Fruit fly (Drosophila melanogaster) whole organism, prepupa: ENCODE measurements around the gene CG12643.

Experiments used
- Blimp-1 ChIP-seq: fragments of 200-800 bp; sonication (Bioruptor generic); optimal IDR thresholded peaks from 3 replicates; lab custom pipeline; 2017; ENCODE audit warnings: missing biosample characterization, missing genetic modification characterization, mild to moderate bottlenecking, moderate library complexity, missing genetic modification reagents
- CG15336 ChIP-seq: fragments of 200-800 bp; sonication (Bioruptor generic); IDR thresholded peaks from 2 replicates; pipeline ENCODE4 v1.3.6; 2022; ENCODE audit warnings: missing biosample characterization, missing genetic modification characterization
- CG1621 ChIP-seq: fragments of 200-800 bp; sonication (Bioruptor generic); optimal IDR thresholded peaks from 3 replicates; lab custom pipeline; 2018; ENCODE audit warnings: missing biosample characterization, mild to moderate bottlenecking, missing genetic modification characterization
- CG32006 ChIP-seq: fragments of 200-800 bp; sonication (Bioruptor generic); optimal IDR thresholded peaks from 3 replicates; lab custom pipeline; 2017; ENCODE audit warnings: missing biosample characterization, mild to moderate bottlenecking, missing genetic modification characterization
- CG7368 ChIP-seq: fragments of 200-800 bp; sonication (Bioruptor generic); optimal IDR thresholded peaks from 3 replicates; lab custom pipeline; 2016; ENCODE audit warnings: missing biosample characterization, missing genetic modification characterization
- CG8119 ChIP-seq: fragments of 200-800 bp; sonication (Bioruptor generic); IDR thresholded peaks from 3 replicates; pipeline ENCODE4 v1.3.6; 2022; ENCODE audit warnings: missing biosample characterization, missing genetic modification characterization
- CG8632 ChIP-seq: fragments of 200-800 bp; sonication (Bioruptor generic); optimal IDR thresholded peaks from 3 replicates; lab custom pipeline; 2016; ENCODE audit warnings: missing biosample characterization, missing genetic modification characterization
- Eip75B ChIP-seq: fragments of 200-800 bp; sonication (Bioruptor generic); optimal IDR thresholded peaks from 3 replicates; lab custom pipeline; 2016; ENCODE audit warnings: missing biosample characterization, missing genetic modification characterization
- Eip78C ChIP-seq: fragments of 200-800 bp; sonication (Bioruptor generic); peaks from one replicate; lab custom pipeline; 2016; ENCODE audit warnings: missing biosample characterization, missing genetic modification characterization
- Eip93F ChIP-seq: fragments of 200-800 bp; sonication (Bioruptor generic); optimal IDR thresholded peaks from 2 replicates; lab custom pipeline; 2016; ENCODE audit warnings: missing biosample characterization, mild to moderate bottlenecking, missing genetic modification characterization
- Ets21C ChIP-seq: fragments of 200-800 bp; sonication (Bioruptor generic); optimal IDR thresholded peaks from 3 replicates; lab custom pipeline; 2016; ENCODE audit warnings: missing biosample characterization, missing genetic modification characterization
- Hr38 ChIP-seq: sonication (Bioruptor generic); optimal IDR thresholded peaks from 2 replicates; lab custom pipeline; 2016; ENCODE audit warnings: missing biosample characterization, missing genetic modification characterization
- Met ChIP-seq: fragments of 200-800 bp; sonication (Bioruptor generic); optimal IDR thresholded peaks from 3 replicates; lab custom pipeline; 2016; ENCODE audit warnings: missing biosample characterization, missing genetic modification characterization
- Smox ChIP-seq: fragments of 200-800 bp; sonication (Bioruptor generic); optimal IDR thresholded peaks from 3 replicates; lab custom pipeline; 2016; ENCODE audit warnings: missing biosample characterization, missing genetic modification characterization
- Sox14 ChIP-seq: fragments of 200-800 bp; sonication (Bioruptor generic); optimal IDR thresholded peaks from 3 replicates; lab custom pipeline; 2016; ENCODE audit warnings: missing biosample characterization, missing genetic modification characterization
- cyc ChIP-seq: fragments of 200-800 bp; sonication (Bioruptor generic); optimal IDR thresholded peaks from 3 replicates; lab custom pipeline; 2016; ENCODE audit warnings: missing biosample characterization, missing genetic modification characterization
- dac ChIP-seq: fragments of 200-800 bp; sonication (Bioruptor generic); optimal IDR thresholded peaks from 2 replicates; lab custom pipeline; 2017; ENCODE audit warnings: missing biosample characterization, mild to moderate bottlenecking, missing genetic modification characterization
- lz ChIP-seq: fragments of 200-800 bp; sonication (Bioruptor generic); optimal IDR thresholded peaks from 3 replicates; lab custom pipeline; 2016; ENCODE audit warnings: missing biosample characterization, missing genetic modification characterization
- ss ChIP-seq, 2 experiments: fragments of 200-800 bp; sonication (Bioruptor generic); optimal IDR thresholded peaks; 2 replicates in 1 of 2; 3 replicates in 1 of 2; lab custom pipeline; 2017 to 2018; ENCODE audit warnings: mild to moderate bottlenecking in 2 of 2, missing biosample characterization in 2 of 2, missing genetic modification characterization in 2 of 2, moderate library complexity in 1 of 2
- svp ChIP-seq: fragments of 200-800 bp; sonication (Bioruptor generic); peaks from one replicate; lab custom pipeline; 2016; ENCODE audit warnings: missing biosample characterization, missing genetic modification characterization
- vri ChIP-seq: fragments of 200-800 bp; sonication (Bioruptor generic); optimal IDR thresholded peaks from 3 replicates; lab custom pipeline; 2016; ENCODE audit warnings: missing biosample characterization, mild to moderate bottlenecking, missing genetic modification characterization

Gene CG12643

DNA sequence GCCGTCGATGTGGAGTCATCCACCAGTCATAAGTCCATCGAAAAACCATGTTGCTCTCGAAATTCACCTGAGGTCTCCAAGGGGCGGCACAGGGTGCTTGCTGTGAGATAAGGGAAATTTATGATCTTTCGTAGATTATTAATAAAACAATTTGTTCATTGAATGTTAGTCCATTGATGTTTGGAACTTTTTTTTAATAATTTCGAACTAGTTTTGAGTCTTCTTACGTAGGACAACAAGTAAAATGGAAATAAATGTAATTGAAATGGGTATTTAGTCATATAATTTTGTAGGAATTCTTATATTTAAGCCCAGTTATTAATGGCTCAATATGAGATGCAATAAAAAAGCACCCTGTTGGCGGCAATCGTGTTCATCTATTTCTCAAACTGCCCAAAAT, 32.6 kb downstream of the CG12643 start (continued):
- peak; percentile 58 for TF ChIP-seq svp
- TF ChIP-seq CG15336 (GFP tag; lab: Robert Waterston, UW), result peak; percentile 70
- no peak for TF ChIP-seq lz (GFP tag; lab: Kevin White, UChicago)
- TF ChIP-seq Met (GFP tag; lab: Kevin White, UChicago), result no peak
- no peak for TF ChIP-seq Ets21C
- TF ChIP-seq Eip93F (GFP tag; lab: Kevin White, UChicago), result no peak
- TF ChIP-seq CG32006 (GFP tag; lab: Kevin White, UChicago), result peak; percentile 14
- no peak for TF ChIP-seq CG1621 (tag; lab: Kevin White, UChicago)

DNA sequence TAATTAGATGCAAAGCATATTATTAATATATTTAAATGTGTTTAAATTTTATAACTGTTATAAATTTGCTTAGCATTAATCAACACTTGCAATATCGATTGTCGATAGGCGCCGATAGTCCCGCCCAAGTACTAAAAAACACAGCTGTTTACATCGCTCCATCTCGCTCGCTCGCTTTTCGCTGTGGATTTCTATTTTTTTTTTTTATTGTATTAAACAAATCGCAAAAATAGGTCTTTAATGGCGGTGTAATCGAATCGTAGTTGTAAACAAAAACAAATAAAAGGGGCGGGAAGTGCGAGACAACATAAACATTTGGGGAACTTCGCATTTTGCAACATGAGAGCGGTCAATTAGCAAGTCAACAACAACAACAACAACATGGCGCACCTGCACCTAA, 45.1 kb downstream of the CG12643 start, which contains the start of gene CG34408:
Gene CG34408, plus strand, starts transcription at position 156 of the 400 bp plus-strand sequence.
- TF ChIP-seq Eip78C (GFP tag; lab: Kevin White, UChicago) (peak; percentile 66), cyc (no peak)

DNA sequence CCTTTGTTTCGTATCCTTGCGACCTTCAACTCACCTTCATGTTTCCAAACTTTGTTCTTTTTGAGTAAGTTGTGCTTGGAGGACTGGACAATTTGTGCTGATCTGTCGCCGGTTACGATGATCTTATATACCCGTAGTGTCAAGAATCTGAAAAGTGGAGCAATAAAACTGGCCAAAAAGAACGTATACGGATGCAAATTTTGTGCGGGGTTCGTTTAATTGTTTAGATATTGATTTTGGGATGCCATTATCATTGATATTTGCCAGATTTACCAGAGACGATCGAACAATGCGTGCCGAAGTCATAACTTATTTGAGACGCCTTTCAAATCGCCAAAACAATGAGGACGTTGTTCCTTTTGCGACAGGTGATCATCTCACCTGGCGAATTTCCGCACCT, 46.0 kb downstream of the CG12643 start, which contains the start of gene CG15308:
Gene CG15308, minus strand, starts transcription at position 101 of the 400 bp plus-strand sequence.
- no peak for TF ChIP-seq Sox14 (GFP tag; lab: Kevin White, UChicago)
- no peak for TF ChIP-seq vri
- TF ChIP-seq CG8632 (GFP tag; lab: Kevin White, UChicago), result no peak
- no peak for TF ChIP-seq Hr38 (GFP tag; lab: Kevin White, UChicago)
- TF ChIP-seq CG7368, result no peak
- no peak for TF ChIP-seq CG8119
- TF ChIP-seq Eip75B (GFP tag; lab: Kevin White, UChicago), result no peak
- TF ChIP-seq Smox (GFP tag; lab: Kevin White, UChicago), result no peak

DNA sequence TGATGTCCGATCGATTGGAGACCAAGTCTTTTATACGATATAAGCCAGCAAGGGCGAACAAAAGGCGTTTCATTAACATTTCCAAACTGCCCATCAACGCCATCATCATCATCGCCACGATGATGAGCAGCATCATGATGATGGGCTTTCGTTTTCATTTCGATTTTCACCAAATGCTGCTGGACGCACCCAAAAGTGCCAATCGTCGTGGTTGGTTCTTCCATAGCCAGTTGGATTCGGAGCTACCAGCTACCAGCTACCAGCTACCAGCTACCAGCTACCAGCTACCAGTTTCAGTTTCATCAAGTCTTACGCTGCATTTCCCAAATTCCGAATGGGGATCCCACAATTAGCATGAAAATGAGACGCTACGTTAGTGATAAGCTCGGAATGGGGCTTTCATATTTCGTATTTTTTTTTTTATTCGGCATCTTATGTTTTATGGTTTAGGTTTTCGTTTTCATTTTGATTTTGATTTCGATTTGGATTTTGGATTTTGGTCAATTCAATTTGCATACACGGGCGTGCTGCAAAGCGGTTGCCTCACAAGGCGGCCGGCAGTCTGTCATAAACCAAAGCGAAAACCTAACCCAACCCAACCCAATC, 48.3 kb downstream of the CG12643 start, which contains the start of gene CG2962:
Gene CG2962, minus strand, starts transcription at position 9 of the 606 bp plus-strand sequence.
- TF ChIP-seq lz (GFP tag; lab: Kevin White, UChicago), result no peak
- TF ChIP-seq Blimp-1 (GFP tag; lab: Kevin White, UChicago), result peak; percentile 13
- TF ChIP-seq dac, result no peak
- TF ChIP-seq Met (GFP tag; lab: Kevin White, UChicago), result no peak
- no peak for TF ChIP-seq ss (GFP tag; optimal IDR thresholded peaks at IDR 0.05; lab: Kevin White, UChicago)
